Fruit fly (Drosophila melanogaster) whole organism, embryonic: ENCODE results near the gene ZnT63C.

ENCODE experiments used
- Atf3 ChIP-seq: fragments of 200-800 bp; sonication (Bioruptor generic); optimal IDR thresholded peaks from 3 replicates; lab custom pipeline; 2016; ENCODE audit warnings: missing biosample characterization, missing genetic modification characterization
- CG1024 ChIP-seq: fragments of 200-800 bp; sonication (Bioruptor generic); IDR thresholded peaks from 2 replicates; pipeline ENCODE4 v1.3.6; 2022; ENCODE audit warnings: missing biosample characterization, missing genetic modification characterization
- CG10654 ChIP-seq: fragments of 200-800 bp; sonication (Bioruptor generic); optimal IDR thresholded peaks from 2 replicates; lab custom pipeline; 2016; ENCODE audit warnings: missing biosample characterization, missing genetic modification characterization
- CG12744 ChIP-seq: fragments of 200-800 bp; sonication (Bioruptor generic); optimal IDR thresholded peaks from 2 replicates; lab custom pipeline; 2016; ENCODE audit warnings: missing biosample characterization, missing genetic modification characterization
- CG12942 ChIP-seq: fragments of 200-800 bp; sonication (Bioruptor generic); optimal IDR thresholded peaks from 3 replicates; lab custom pipeline; 2016; ENCODE audit warnings: missing biosample characterization, missing genetic modification characterization
- CG13296 ChIP-seq: fragments of 200-800 bp; sonication (Bioruptor generic); optimal IDR thresholded peaks from 3 replicates; lab custom pipeline; 2018; ENCODE audit warnings: missing biosample characterization, mild to moderate bottlenecking, missing genetic modification characterization
- CG14014 ChIP-seq: fragments of 200-800 bp; sonication (Bioruptor generic); IDR thresholded peaks from 2 replicates; pipeline ENCODE4 v1.3.6; 2022; ENCODE audit warnings: missing biosample characterization, missing genetic modification characterization
- CG14710 ChIP-seq: fragments of 200-800 bp; sonication (Bioruptor generic); optimal IDR thresholded peaks from 3 replicates; lab custom pipeline; 2019; ENCODE audit warnings: missing biosample characterization, mild to moderate bottlenecking, missing genetic modification characterization, moderate library complexity
- CG17361 ChIP-seq: fragments of 200-800 bp; sonication (Bioruptor generic); IDR thresholded peaks from 3 replicates; pipeline ENCODE4 v1.3.6; 2022; ENCODE audit warnings: missing biosample characterization, missing genetic modification characterization
- CG17385 ChIP-seq: fragments of 200-800 bp; sonication (Bioruptor generic); optimal IDR thresholded peaks from 3 replicates; lab custom pipeline; 2018; ENCODE audit warnings: missing biosample characterization, mild to moderate bottlenecking, missing genetic modification characterization
- CG2678 ChIP-seq: fragments of 200-800 bp; sonication (Bioruptor generic); optimal IDR thresholded peaks from 3 replicates; lab custom pipeline; 2019; ENCODE audit warnings: missing biosample characterization, mild to moderate bottlenecking, missing genetic modification characterization, moderate library complexity
- CG32767 ChIP-seq: fragments of 200-800 bp; sonication (Bioruptor generic); IDR thresholded peaks from 2 replicates; pipeline ENCODE4 v1.3.6; 2022; ENCODE audit warnings: missing biosample characterization, missing genetic modification characterization
- CG3281 ChIP-seq: fragments of 200-800 bp; sonication (Bioruptor generic); optimal IDR thresholded peaks from 3 replicates; lab custom pipeline; 2017; ENCODE audit warnings: missing biosample characterization, mild to moderate bottlenecking, missing genetic modification characterization
- CG34376 ChIP-seq: fragments of 200-800 bp; sonication (Bioruptor generic); optimal IDR thresholded peaks from 2 replicates; lab custom pipeline; 2018; ENCODE audit warnings: missing biosample characterization, mild to moderate bottlenecking, missing genetic modification characterization
- CG4328 ChIP-seq: fragments of 200-800 bp; sonication (Bioruptor generic); optimal IDR thresholded peaks from 3 replicates; lab custom pipeline; 2017; ENCODE audit warnings: missing biosample characterization, missing genetic modification reagents, missing genetic modification characterization
- CG6254 ChIP-seq: fragments of 200-800 bp; sonication (Bioruptor generic); optimal IDR thresholded peaks from 3 replicates; lab custom pipeline; 2017; ENCODE audit warnings: mild to moderate bottlenecking, missing biosample characterization, missing genetic modification reagents, missing genetic modification characterization
- CG7987 ChIP-seq: fragments of 200-800 bp; sonication (Bioruptor generic); optimal IDR thresholded peaks from 2 replicates; lab custom pipeline; 2018; ENCODE audit warnings: missing biosample characterization, mild to moderate bottlenecking, missing genetic modification characterization, moderate library complexity
- CG9932 ChIP-seq: fragments of 200-800 bp; sonication (Bioruptor generic); IDR thresholded peaks from 2 replicates; pipeline ENCODE4 v1.3.6; 2022; ENCODE audit warnings: missing biosample characterization, missing genetic modification characterization
- CrebB ChIP-seq: fragments of 200-800 bp; sonication (Bioruptor generic); optimal IDR thresholded peaks from 3 replicates; lab custom pipeline; 2018; ENCODE audit warnings: missing biosample characterization, mild to moderate bottlenecking, missing genetic modification characterization
- Dek ChIP-seq: fragments of 200-800 bp; sonication (Bioruptor generic); optimal IDR thresholded peaks from 3 replicates; lab custom pipeline; 2019; ENCODE audit warnings: missing biosample characterization, mild to moderate bottlenecking, missing genetic modification characterization, moderate library complexity
- Doc2 ChIP-seq: fragments of 200-800 bp; sonication (Bioruptor generic); IDR thresholded peaks from 2 replicates; pipeline ENCODE4 v1.3.6; 2022; ENCODE audit warnings: missing biosample characterization, missing genetic modification characterization
- Doc3 ChIP-seq: fragments of 200-800 bp; sonication (Bioruptor generic); IDR thresholded peaks from 3 replicates; pipeline ENCODE4 v1.3.6; 2022; ENCODE audit warnings: missing biosample characterization, missing genetic modification characterization; ENCODE audit not compliant: partially characterized antibody
- HLH3B ChIP-seq: fragments of 200-800 bp; sonication (Bioruptor generic); IDR thresholded peaks from 2 replicates; pipeline ENCODE4 v1.3.6; 2022; ENCODE audit warnings: missing biosample characterization, missing genetic modification characterization
- Hand ChIP-seq: fragments of 200-800 bp; sonication (Bioruptor generic); optimal IDR thresholded peaks from 2 replicates; lab custom pipeline; 2017; ENCODE audit warnings: mild to moderate bottlenecking, missing biosample characterization, missing genetic modification reagents, missing genetic modification characterization
- HmgD ChIP-seq: fragments of 200-800 bp; sonication (Bioruptor generic); optimal IDR thresholded peaks from 3 replicates; lab custom pipeline; 2016; ENCODE audit warnings: missing biosample characterization, missing genetic modification characterization
- Hr3 ChIP-seq: fragments of 200-800 bp; sonication (Bioruptor generic); optimal IDR thresholded peaks from 3 replicates; lab custom pipeline; 2016; ENCODE audit warnings: missing biosample characterization, missing genetic modification characterization
- Hr39 ChIP-seq: fragments of >200 bp; optimal IDR thresholded peaks from 2 replicates; lab custom pipeline; 2017
- Hr78 ChIP-seq, 2 experiments: fragments of 200-800 bp in 1 of 2; fragments of >200 bp in 1 of 2; sonication (Bioruptor generic) in 1 of 2; optimal IDR thresholded peaks; 2 replicates each; lab custom pipeline; 2017 to 2019; ENCODE audit warnings: missing biosample characterization in 2 of 2, missing genetic modification characterization in 2 of 2, mild to moderate bottlenecking in 1 of 2, moderate library complexity in 1 of 2
- Hsf ChIP-seq: fragments of 200-800 bp; sonication (Bioruptor generic); optimal IDR thresholded peaks from 3 replicates; lab custom pipeline; 2016; ENCODE audit warnings: missing biosample characterization, missing genetic modification characterization
- Med ChIP-seq: fragments of 200-800 bp; sonication (Bioruptor generic); peaks from one replicate; lab custom pipeline; 2016; ENCODE audit warnings: missing biosample characterization, missing genetic modification characterization, mild to moderate bottlenecking, inconsistent platforms, moderate library complexity
- Myb ChIP-seq: fragments of 200-800 bp; sonication (Bioruptor generic); optimal IDR thresholded peaks from 2 replicates; lab custom pipeline; 2016; ENCODE audit warnings: missing biosample characterization, missing genetic modification characterization
- NFAT ChIP-seq: fragments of 200-800 bp; sonication (Bioruptor generic); IDR thresholded peaks from 2 replicates; pipeline ENCODE4 v1.3.6; 2022; ENCODE audit warnings: missing biosample characterization, missing genetic modification characterization
- Nf-YA ChIP-seq: fragments of 200-800 bp; sonication (Bioruptor generic); IDR thresholded peaks from 2 replicates; pipeline ENCODE4 v1.3.6; 2022; ENCODE audit warnings: missing biosample characterization, missing genetic modification characterization
- Ssrp ChIP-seq: fragments of 200-800 bp; sonication (Bioruptor generic); optimal IDR thresholded peaks from 2 replicates; lab custom pipeline; 2018; ENCODE audit warnings: missing biosample characterization, mild to moderate bottlenecking, missing genetic modification characterization, moderate library complexity
- Stat92E ChIP-seq, 3 experiments: fragments of >200 bp in 2 of 3; fragments of 200-800 bp in 1 of 3; sonication (Bioruptor generic) in 1 of 3; optimal IDR thresholded peaks; 2 replicates each; lab custom pipeline; 2017 to 2019; ENCODE audit warnings: missing biosample characterization in 3 of 3, missing genetic modification characterization in 3 of 3, mild to moderate bottlenecking in 1 of 3, moderate library complexity in 1 of 3
- Vsx1 ChIP-seq: fragments of 200-800 bp; sonication (Bioruptor generic); optimal IDR thresholded peaks from 2 replicates; lab custom pipeline; 2017; ENCODE audit warnings: missing biosample characterization, mild to moderate bottlenecking, missing genetic modification characterization, missing genetic modification reagents
- crc ChIP-seq: fragments of 200-800 bp; sonication (Bioruptor generic); optimal IDR thresholded peaks from 2 replicates; lab custom pipeline; 2016; ENCODE audit warnings: missing biosample characterization, missing genetic modification characterization
- dan ChIP-seq: fragments of 200-800 bp; sonication (Bioruptor generic); IDR thresholded peaks from 2 replicates; pipeline ENCODE4 v1.3.6; 2022; ENCODE audit warnings: missing biosample characterization, missing genetic modification characterization
- fd102C ChIP-seq: fragments of 200-800 bp; sonication (Bioruptor generic); optimal IDR thresholded peaks from 2 replicates; lab custom pipeline; 2018; ENCODE audit warnings: missing biosample characterization, mild to moderate bottlenecking, missing genetic modification characterization, moderate library complexity
- fd64A ChIP-seq: fragments of 200-800 bp; sonication (Bioruptor generic); optimal IDR thresholded peaks from 3 replicates; lab custom pipeline; 2018; ENCODE audit warnings: missing biosample characterization, mild to moderate bottlenecking, missing genetic modification characterization
- fru ChIP-seq: fragments of >200 bp; optimal IDR thresholded peaks from 2 replicates; lab custom pipeline; 2017
- her ChIP-seq: fragments of 200-800 bp; sonication (Bioruptor generic); optimal IDR thresholded peaks from 2 replicates; lab custom pipeline; 2016; ENCODE audit warnings: missing biosample characterization, missing genetic modification characterization
- jumu ChIP-seq: fragments of 200-800 bp; sonication (Bioruptor generic); optimal IDR thresholded peaks from 3 replicates; lab custom pipeline; 2016; ENCODE audit warnings: missing biosample characterization, missing genetic modification characterization
- kni ChIP-seq: fragments of 200-800 bp; sonication (Bioruptor generic); optimal IDR thresholded peaks from 3 replicates; lab custom pipeline; 2017; ENCODE audit warnings: mild to moderate bottlenecking, missing biosample characterization, missing genetic modification reagents, missing genetic modification characterization
- nau ChIP-seq: fragments of 200-800 bp; sonication (Bioruptor generic); optimal IDR thresholded peaks from 3 replicates; lab custom pipeline; 2017; ENCODE audit warnings: missing biosample characterization, mild to moderate bottlenecking, missing genetic modification characterization, missing genetic modification reagents
- pfk ChIP-seq: fragments of 200-800 bp; sonication (Bioruptor generic); optimal IDR thresholded peaks from 2 replicates; lab custom pipeline; 2018; ENCODE audit warnings: missing biosample characterization, mild to moderate bottlenecking, missing genetic modification characterization, moderate library complexity
- ranshi ChIP-seq: fragments of 200-800 bp; sonication (Bioruptor generic); IDR thresholded peaks from 2 replicates; pipeline ENCODE4 v1.3.6; 2022; ENCODE audit warnings: missing biosample characterization, missing genetic modification characterization
- scrt ChIP-seq: fragments of 200-800 bp; sonication (Bioruptor generic); optimal IDR thresholded peaks from 2 replicates; lab custom pipeline; 2018; ENCODE audit warnings: missing biosample characterization, mild to moderate bottlenecking, missing genetic modification characterization, moderate library complexity
- sd ChIP-seq: fragments of 200-800 bp; sonication (Bioruptor generic); optimal IDR thresholded peaks from 3 replicates; lab custom pipeline; 2018; ENCODE audit warnings: missing biosample characterization, mild to moderate bottlenecking, missing genetic modification characterization, moderate library complexity
- sens ChIP-seq: fragments of 200-800 bp; sonication (Bioruptor generic); peaks from one replicate; lab custom pipeline; 2016; ENCODE audit warnings: missing biosample characterization, missing genetic modification characterization
- so ChIP-seq: fragments of 200-800 bp; sonication (Bioruptor generic); IDR thresholded peaks from 3 replicates; pipeline ENCODE4 v1.3.6; 2022; ENCODE audit warnings: missing biosample characterization, missing genetic modification characterization

Gene ZnT63C

dm6 chr3L:3303087-3303526, 401 bp upstream of the ZnT63C start, which contains the start of gene CG14968 (continued):
- no peak for TF ChIP-seq Stat92E (GFP tag; optimal IDR thresholded peaks at IDR 0.05; lab: Kevin White, UChicago)
- peak; percentile 92 for TF ChIP-seq Ssrp (tag; lab: Kevin White, UChicago)
- peak; percentile 97 for TF ChIP-seq CG2678 (tag; lab: Kevin White, UChicago)
- TF ChIP-seq fd102C, result no peak
- peak; percentile 62 for TF ChIP-seq CG12744 (GFP tag; lab: Kevin White, UChicago)
- peak; percentile 88 for TF ChIP-seq CrebB (tag; lab: Kevin White, UChicago)
- TF ChIP-seq CG17385 (GFP tag; lab: Kevin White, UChicago), result peak; percentile 91
- peak; percentile 62 for TF ChIP-seq CG34376 (GFP tag; lab: Kevin White, UChicago)
- TF ChIP-seq fru (lab: Kevin White, UChicago), result no peak
- TF ChIP-seq CG4328, result peak; percentile 57
- peak; percentile 90 for TF ChIP-seq CG1024 (GFP tag; lab: Robert Waterston, UW)
- TF ChIP-seq ranshi (GFP tag; lab: Robert Waterston, UW), result peak; percentile 97
- no peak for TF ChIP-seq Hr39
- TF ChIP-seq scrt (GFP tag; lab: Kevin White, UChicago), result peak; percentile 90
- peak; percentile 88 for TF ChIP-seq CG7987
- no peak for TF ChIP-seq HmgD (GFP tag; lab: Kevin White, UChicago)
- peak; percentile 74 for TF ChIP-seq Doc2 (GFP tag; lab: Robert Waterston, UW)
- peak; percentile 86 for TF ChIP-seq Hand (GFP tag; lab: Kevin White, UChicago)
- TF ChIP-seq Dek (tag; lab: Kevin White, UChicago), result peak; percentile 93
- TF ChIP-seq CG13296 (GFP tag; lab: Kevin White, UChicago), result peak; percentile 93
- peak; percentile 96 for TF ChIP-seq Med (GFP tag; lab: Kevin White, UChicago)
- TF ChIP-seq Hr3 (GFP tag; lab: Kevin White, UChicago), result peak; percentile 91
- peak; percentile 52 for TF ChIP-seq crc (GFP tag; lab: Kevin White, UChicago)
- TF ChIP-seq Vsx1 (GFP tag; lab: Kevin White, UChicago), result peak; percentile 55
- TF ChIP-seq nau, result peak; percentile 85
- TF ChIP-seq HLH3B, result peak; percentile 96
- peak; percentile 37 for TF ChIP-seq Atf3 (GFP tag; lab: Kevin White, UChicago)
- peak; percentile 86 for TF ChIP-seq CG14710 (tag; lab: Kevin White, UChicago)
- peak; percentile 76 for TF ChIP-seq sd (tag; lab: Kevin White, UChicago)
- peak; percentile 98 for TF ChIP-seq CG9932 (GFP tag; lab: Robert Waterston, UW)
- peak; percentile 36 for TF ChIP-seq her
- peak; percentile 68 for TF ChIP-seq fd64A (GFP tag; lab: Kevin White, UChicago)
- peak; percentile 96 for TF ChIP-seq NFAT (GFP tag; lab: Robert Waterston, UW)
- peak; percentile 66 for TF ChIP-seq jumu (GFP tag; lab: Kevin White, UChicago)
- peak; percentile 97 for TF ChIP-seq so
- peak; percentile 94 for TF ChIP-seq CG3281 (GFP tag; lab: Kevin White, UChicago)
- TF ChIP-seq CG17361 (GFP tag; lab: Robert Waterston, UW), result peak; percentile 92
- TF ChIP-seq CG6254 (GFP tag; lab: Kevin White, UChicago), result peak; percentile 81
- TF ChIP-seq CG12942 (GFP tag; lab: Kevin White, UChicago), result peak; percentile 92
- TF ChIP-seq pfk (GFP tag; lab: Kevin White, UChicago), result no peak
- TF ChIP-seq Hr78 (GFP tag; optimal IDR thresholded peaks at IDR 0.05; lab: Kevin White, UChicago), result peak in 1 of 2 experiments; percentile 78
- TF ChIP-seq Doc3 (GFP tag; lab: Robert Waterston, UW), result no peak
- TF ChIP-seq Hsf (GFP tag; lab: Kevin White, UChicago), result peak; percentile 90
- peak; percentile 41; the same call in 1 of the 2 replicates for TF ChIP-seq dan (GFP tag; lab: Robert Waterston, UW)
- peak; percentile 97 for TF ChIP-seq sens (GFP tag; lab: Kevin White, UChicago)
- TF ChIP-seq CG10654 (GFP tag; lab: Kevin White, UChicago), result peak; percentile 92
- no peak for TF ChIP-seq Myb (GFP tag; lab: Kevin White, UChicago)
- TF ChIP-seq CG32767, result peak; percentile 96
- peak; percentile 97 for TF ChIP-seq CG14014 (GFP tag; lab: Robert Waterston, UW)
- peak; percentile 30 for TF ChIP-seq kni (GFP tag; lab: Kevin White, UChicago)
- peak; percentile 92 for TF ChIP-seq Nf-YA (GFP tag; lab: Robert Waterston, UW)
